Worm (Caenorhabditis elegans) whole organism, L4/young adult: ENCODE data around the gene lips-13.

ENCODE experiments used
- W03F9.2 ChIP-seq: fragments of 150-350 bp; optimal IDR thresholded peaks from 2 replicates; lab custom pipeline; 2014; ENCODE audit warnings: missing biosample characterization, missing genetic modification characterization
- dao-5 ChIP-seq: sonication (generic microtip); optimal IDR thresholded peaks from 2 replicates; lab custom pipeline; 2016; ENCODE audit warnings: missing genotype, missing genetic modification characterization, moderate library complexity, missing compliant biosample characterization
- him-1 ChIP-seq: sonication (generic microtip); optimal IDR thresholded peaks from 2 replicates; lab custom pipeline; 2016; ENCODE audit warnings: missing genotype, missing genetic modification reagents, missing genetic modification characterization, missing compliant biosample characterization

DNA sequence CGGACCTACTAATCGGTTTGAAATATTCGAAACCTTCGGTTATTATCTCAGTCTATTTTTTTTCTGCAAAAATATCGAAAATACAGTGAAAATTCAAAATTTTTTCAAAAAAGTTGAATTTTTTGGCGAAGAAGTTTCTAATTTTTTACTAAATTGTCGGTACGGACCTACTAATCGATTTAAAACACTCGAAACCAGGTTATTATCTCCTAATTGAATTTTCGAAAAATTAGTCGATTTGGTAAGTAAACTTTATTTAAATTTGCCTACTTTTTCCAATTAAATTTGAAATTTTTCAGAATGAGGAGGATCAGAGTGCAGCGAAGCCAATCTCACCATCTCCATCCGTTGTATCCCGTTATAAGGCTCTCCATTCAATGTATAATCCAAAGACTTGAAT lies 47.0 kb downstream of the lips-13 start, which contains the start of gene K02E7.12:
- TF ChIP-seq him-1, result no peak
- no peak for TF ChIP-seq W03F9.2 (tag; lab: Kevin White, UChicago)
- no peak for TF ChIP-seq dao-5 (tag; lab: Kevin White, UChicago)
